Worm (Caenorhabditis elegans) whole organism, L3 larva: ENCODE data around the gene C18H7.4.

Experiments used
- unc-39 ChIP-seq: sonication (generic microtip); optimal IDR thresholded peaks from 4 replicates; lab custom pipeline; 2017; ENCODE audit warnings: missing biosample characterization, missing genetic modification characterization
- zag-1 ChIP-seq: fragments of 150-350 bp; optimal IDR thresholded peaks from 2 replicates; lab custom pipeline; 2014; ENCODE audit warnings: missing biosample characterization, missing genetic modification characterization

DNA sequence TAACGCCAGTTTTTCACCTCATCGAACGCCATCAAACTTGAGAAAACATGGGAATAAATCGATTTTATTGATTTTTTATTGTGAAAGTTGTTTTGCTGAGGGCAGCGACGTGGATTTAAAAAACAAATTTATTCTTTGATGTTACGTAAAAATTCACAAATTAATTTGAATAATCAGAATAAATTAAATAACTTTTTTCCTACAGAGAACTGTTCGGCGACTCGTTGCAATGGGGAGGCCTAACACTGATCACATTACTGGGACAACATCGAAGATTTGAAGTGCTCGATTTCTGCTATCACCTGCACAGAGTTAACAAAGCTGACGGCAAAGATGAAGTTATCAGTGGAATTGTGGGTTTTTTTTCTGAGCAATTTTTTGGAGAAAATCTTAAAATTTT lies 11.0 kb upstream of the C18H7.4 start, which contains the start of gene F56A11.6:
- no peak for TF ChIP-seq zag-1 (tag; lab: Kevin White, UChicago)
- no peak for TF ChIP-seq unc-39 (tag; lab: Kevin White, UChicago)
